Worm (Caenorhabditis elegans): ENCODE data around the gene ceh-49.

DNA sequence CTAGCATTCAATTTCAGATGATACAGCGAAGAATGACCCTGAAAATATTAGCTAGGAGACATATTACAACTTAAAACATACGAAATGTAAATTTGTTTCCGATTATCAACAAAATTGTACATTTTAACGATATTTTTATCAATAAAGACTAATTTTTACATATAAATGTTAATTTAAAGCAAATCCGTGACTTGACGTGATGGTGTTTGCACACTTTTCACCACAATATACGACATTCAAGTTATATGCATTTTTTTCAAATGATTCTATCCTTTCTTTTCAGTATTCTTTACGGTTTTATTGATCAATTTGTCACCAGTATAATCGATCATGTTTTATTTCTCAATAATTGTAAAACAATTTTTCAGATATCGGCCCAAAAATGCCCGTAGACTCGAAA lies 24.2 kb downstream of the ceh-49 start, which contains the start of gene Y38A10A.7:
- TF ChIP-seq T22C8.4 (GFP tag; IDR thresholded peaks at IDR 0.05) (no peak), tab-1 (GFP tag; IDR thresholded peaks at IDR 0.05) (no peak), flt-1 (GFP tag; IDR thresholded peaks at IDR 0.05) (no peak), ztf-29 (GFP tag; IDR thresholded peaks at IDR 0.05) (no peak)
